Worm (Caenorhabditis elegans) whole organism, young adult: ENCODE measurements around the gene C05D9.9.

Source experiments
- C06A6.2 ChIP-seq: fragments of 200-800 bp; sonication (Bioruptor generic); conservative IDR thresholded peaks from 2 replicates; pipeline ENCODE4 v1.3.6; 2022; ENCODE audit warnings: missing genetic modification characterization, missing compliant biosample characterization
- F10E7.11 ChIP-seq: sonication (generic microtip); optimal IDR thresholded peaks from 2 replicates; lab custom pipeline; 2017; ENCODE audit warnings: mild to moderate bottlenecking, missing genetic modification characterization, moderate library complexity, missing compliant biosample characterization
- F33H1.4 ChIP-seq: fragments of 200-800 bp; sonication (Bioruptor generic); IDR thresholded peaks from 2 replicates; pipeline ENCODE4 v1.3.6; 2022; ENCODE audit warnings: missing genetic modification reagents, missing genetic modification characterization, missing compliant biosample characterization
- Y53G8AR.9 ChIP-seq: fragments of 200-800 bp; sonication (Bioruptor generic); conservative IDR thresholded peaks from 2 replicates; pipeline ENCODE4 v1.3.6; 2022; ENCODE audit warnings: missing genetic modification reagents, missing genetic modification characterization, missing compliant biosample characterization
- akir-1 ChIP-seq: fragments of 200-800 bp; sonication (Bioruptor generic); optimal IDR thresholded peaks from 2 replicates; lab custom pipeline; 2018; ENCODE audit warnings: mild to moderate bottlenecking, missing genetic modification characterization, moderate library complexity, missing compliant biosample characterization
- ama-1 ChIP-seq, 3 experiments: fragments of 150-350 bp in 1 of 3; sonication (generic microtip) in 2 of 3; optimal IDR thresholded peaks; 2 replicates each; lab custom pipeline; 2014 to 2018; ENCODE audit warnings: missing biosample characterization in 2 of 3, missing genetic modification characterization in 2 of 3, missing genetic modification reagents in 2 of 3
- aptf-3 ChIP-seq: fragments of 200-800 bp; sonication (Bioruptor generic); IDR thresholded peaks from 2 replicates; pipeline ENCODE4 v1.3.6; 2022; ENCODE audit warnings: missing genetic modification characterization, missing compliant biosample characterization
- atf-7 ChIP-seq: sonication (generic microtip); optimal IDR thresholded peaks from 2 replicates; lab custom pipeline; 2017; ENCODE audit warnings: mild to moderate bottlenecking, missing genetic modification characterization, missing compliant biosample characterization
- attf-3 ChIP-seq: fragments of 200-800 bp; sonication (Bioruptor generic); conservative IDR thresholded peaks from 2 replicates; pipeline ENCODE4 v1.3.6; 2022; ENCODE audit warnings: missing genetic modification reagents, missing genetic modification characterization, missing compliant biosample characterization
- attf-5 ChIP-seq: fragments of 200-800 bp; sonication (Bioruptor generic); optimal IDR thresholded peaks from 2 replicates; lab custom pipeline; 2018; ENCODE audit warnings: mild to moderate bottlenecking, missing genetic modification characterization, missing compliant biosample characterization
- ccch-3 ChIP-seq: fragments of 200-800 bp; sonication (Bioruptor generic); optimal IDR thresholded peaks from 2 replicates; lab custom pipeline; 2018; ENCODE audit warnings: mild to moderate bottlenecking, missing genetic modification characterization, missing compliant biosample characterization
- cebp-1 ChIP-seq, 2 experiments: fragments of 200-800 bp in 1 of 2; sonication (Bioruptor generic) in 1 of 2; sonication (generic microtip) in 1 of 2; IDR thresholded peaks in 1 of 2; optimal IDR thresholded peaks in 1 of 2; 2 replicates each; pipeline versions ENCODE4 v1.3.6 to Lab custom; 2017 to 2022; ENCODE audit warnings: missing compliant biosample characterization in 2 of 2, missing genetic modification characterization in 2 of 2, mild to moderate bottlenecking in 1 of 2, missing genetic modification reagents in 1 of 2, moderate library complexity in 1 of 2
- ceh-40 ChIP-seq: fragments of 200-800 bp; sonication (Bioruptor generic); IDR thresholded peaks from 2 replicates; pipeline ENCODE4 v1.3.6; 2022; ENCODE audit warnings: missing genetic modification characterization, missing compliant biosample characterization
- ceh-58 ChIP-seq: fragments of 200-800 bp; sonication (Bioruptor generic); IDR thresholded peaks from 2 replicates; pipeline ENCODE4 v1.3.6; 2022; ENCODE audit warnings: missing genetic modification characterization, missing compliant biosample characterization
- dpl-1 ChIP-seq: fragments of 150-350 bp; optimal IDR thresholded peaks from 2 replicates; lab custom pipeline; 2014; ENCODE audit warnings: missing biosample characterization, missing genetic modification reagents, missing genetic modification characterization
- efl-1 ChIP-seq: fragments of 150-350 bp; optimal IDR thresholded peaks from 2 replicates; lab custom pipeline; 2014; ENCODE audit warnings: missing biosample characterization, missing genetic modification reagents, missing genetic modification characterization
- egl-44 ChIP-seq: fragments of 200-800 bp; sonication (Bioruptor generic); IDR thresholded peaks from 2 replicates; pipeline ENCODE4 v1.3.6; 2022; ENCODE audit warnings: missing genetic modification reagents, missing genetic modification characterization, missing compliant biosample characterization
- egrh-3 ChIP-seq: fragments of 200-800 bp; sonication (Bioruptor generic); IDR thresholded peaks from 2 replicates; pipeline ENCODE4 v1.3.6; 2022; ENCODE audit warnings: missing genetic modification reagents, missing genetic modification characterization, missing compliant biosample characterization
- lir-1 ChIP-seq: fragments of 200-800 bp; sonication (Bioruptor generic); conservative IDR thresholded peaks from 2 replicates; pipeline ENCODE4 v1.3.6; 2022; ENCODE audit warnings: missing genetic modification reagents, missing genetic modification characterization, missing compliant biosample characterization
- madf-3 ChIP-seq: fragments of 200-800 bp; sonication (Bioruptor generic); IDR thresholded peaks from 2 replicates; pipeline ENCODE4 v1.3.6; 2022; ENCODE audit warnings: missing genetic modification reagents, missing genetic modification characterization, missing compliant biosample characterization
- mes-4 ChIP-seq: sonication (generic microtip); optimal IDR thresholded peaks from 2 replicates; lab custom pipeline; 2016; ENCODE audit warnings: missing genotype, missing genetic modification characterization, missing compliant biosample characterization
- nfya-2 ChIP-seq: fragments of 200-800 bp; sonication (Bioruptor generic); IDR thresholded peaks from 2 replicates; pipeline ENCODE4 v1.3.6; 2022; ENCODE audit warnings: missing genetic modification reagents, missing genetic modification characterization, missing compliant biosample characterization
- nhr-90 ChIP-seq: sonication (generic microtip); optimal IDR thresholded peaks from 2 replicates; lab custom pipeline; 2016; ENCODE audit warnings: missing genotype, mild to moderate bottlenecking, missing genetic modification characterization, missing compliant biosample characterization
- pbrm-1 ChIP-seq: fragments of 200-800 bp; sonication (Bioruptor generic); IDR thresholded peaks from 2 replicates; pipeline ENCODE4 v1.3.6; 2022; ENCODE audit warnings: missing genetic modification reagents, missing genetic modification characterization, missing compliant biosample characterization
- somi-1 ChIP-seq: fragments of 200-800 bp; sonication (Bioruptor generic); optimal IDR thresholded peaks from 2 replicates; lab custom pipeline; 2018; ENCODE audit warnings: mild to moderate bottlenecking, missing genetic modification characterization, missing compliant biosample characterization
- zfh-2 ChIP-seq: fragments of 200-800 bp; sonication (Bioruptor generic); conservative IDR thresholded peaks from 2 replicates; pipeline ENCODE4 v1.3.6; 2022; ENCODE audit warnings: missing genetic modification reagents, missing genetic modification characterization, missing compliant biosample characterization
- ztf-26 ChIP-seq: sonication (generic microtip); optimal IDR thresholded peaks from 2 replicates; lab custom pipeline; 2017; ENCODE audit warnings: missing genetic modification characterization, missing compliant biosample characterization
- ztf-6 ChIP-seq: fragments of 200-800 bp; sonication (Bioruptor generic); IDR thresholded peaks from 2 replicates; pipeline ENCODE4 v1.3.6; 2022; ENCODE audit warnings: missing genetic modification reagents, missing genetic modification characterization, missing compliant biosample characterization

Gene C05D9.9

DNA sequence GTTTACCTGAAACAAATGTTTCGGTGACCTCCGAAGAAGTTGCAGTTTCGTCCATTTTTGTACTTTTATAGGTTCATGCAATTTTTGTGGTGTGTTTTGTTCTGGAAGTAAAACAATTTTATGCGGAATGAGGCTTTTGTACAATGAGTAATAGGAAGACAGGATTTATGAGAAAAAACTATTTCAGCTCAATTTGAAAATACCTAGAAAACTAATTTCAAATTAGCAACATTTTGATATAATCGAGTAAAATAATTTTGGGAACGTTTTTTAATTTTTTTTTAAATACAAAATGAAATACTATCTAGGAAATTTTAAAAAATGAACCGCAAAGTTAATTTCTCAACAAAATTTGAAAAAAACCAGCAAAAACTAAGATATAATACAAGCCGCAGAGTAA lies 36.0 kb downstream of the C05D9.9 start, which contains the start of gene rei-2:
Gene rei-2 (minus strand): TSS at position 101 of the 400 bp plus-strand sequence.
- no peak for TF ChIP-seq nhr-90
- no peak for TF ChIP-seq ama-1 (optimal IDR thresholded peaks at IDR 0.05; lab: Kevin White, UChicago)
- no peak for TF ChIP-seq ama-1 (GFP tag; optimal IDR thresholded peaks at IDR 0.05; lab: Kevin White, UChicago)
- TF ChIP-seq attf-5: no peak
- TF ChIP-seq ccch-3 (GFP tag; lab: Kevin White, UChicago): no peak

DNA sequence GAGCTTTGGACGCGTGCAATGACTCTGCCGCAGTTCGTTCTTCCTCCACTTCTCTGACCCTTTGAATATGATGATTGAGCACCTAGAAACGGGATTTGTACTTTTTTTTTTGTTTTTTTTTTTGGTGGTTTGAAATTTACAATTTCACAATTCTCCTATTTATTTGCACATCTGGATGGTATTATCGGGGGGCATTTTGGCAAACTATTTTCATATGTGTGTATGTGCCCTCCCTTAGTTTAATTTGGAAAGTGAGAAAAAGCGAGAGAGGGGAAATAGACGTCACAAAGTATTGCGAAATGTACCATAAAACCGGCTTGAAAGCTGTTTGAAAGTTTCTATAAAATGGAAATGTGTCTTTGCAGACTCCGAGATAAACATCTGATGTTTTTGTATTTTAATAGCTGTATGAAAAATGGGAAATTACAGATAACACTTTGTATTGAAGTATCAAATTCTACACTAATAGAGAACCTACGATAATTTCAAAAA lies 37.6 kb downstream of the C05D9.9 start:
- TF ChIP-seq madf-3 (GFP tag; lab: Robert Waterston, UW): no peak
- TF ChIP-seq cebp-1 (GFP tag; IDR thresholded peaks at IDR 0.05; lab: Robert Waterston, UW): no peak
- peak; percentile 89 for TF ChIP-seq cebp-1 (tag; optimal IDR thresholded peaks at IDR 0.05; lab: Kevin White, UChicago)

DNA sequence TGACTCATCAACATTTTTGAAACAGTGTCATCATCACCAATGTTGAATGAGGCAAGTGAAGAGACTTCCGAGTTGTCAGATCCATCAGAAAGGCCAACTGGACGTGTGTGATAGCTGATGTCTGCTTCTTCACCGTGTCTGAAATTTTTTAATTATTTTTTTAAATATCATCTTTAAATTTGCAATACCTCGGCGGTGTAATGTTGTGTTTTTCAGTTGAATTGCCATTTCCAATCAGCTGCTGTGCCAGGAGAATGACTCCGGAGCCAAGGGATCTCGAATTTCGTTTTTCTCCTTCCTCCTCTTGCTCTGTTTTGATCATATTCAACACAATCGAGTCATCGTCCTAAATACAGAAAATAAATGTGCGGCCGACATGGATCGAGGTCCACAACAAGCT lies 39.0 kb downstream of the C05D9.9 start:
- TF ChIP-seq aptf-3 (no peak), mes-4 (tag; lab: Kevin White, UChicago) (no peak), nhr-90 (no peak), dpl-1 (no peak), akir-1 (no peak), pbrm-1 (no peak), somi-1 (no peak), F10E7.11 (tag; lab: Kevin White, UChicago) (no peak), atf-7 (tag; lab: Kevin White, UChicago) (no peak), ztf-26 (tag; lab: Kevin White, UChicago) (no peak), nfya-2 (GFP tag; lab: Robert Waterston, UW) (no peak), lir-1 (GFP tag; lab: Robert Waterston, UW) (no peak), egl-44 (GFP tag; lab: Robert Waterston, UW) (no peak), Y53G8AR.9 (GFP tag; lab: Robert Waterston, UW) (no peak), egrh-3 (GFP tag; lab: Robert Waterston, UW) (no peak), ceh-40 (GFP tag; lab: Robert Waterston, UW) (no peak)
- TF ChIP-seq, all 124 proteins: peak for 0

- TF ChIP-seq zfh-2 (GFP tag; lab: Robert Waterston, UW): peak; percentile 59
- no peak for TF ChIP-seq C06A6.2 (GFP tag; lab: Robert Waterston, UW)
- TF ChIP-seq, all 124 proteins: peak for 1
Measured at ce11 chrX:1081927-1082326, 42.1 kb downstream of the C05D9.9 start.

ce11 chrX:1080549-1080948 lies 43.5 kb downstream of the C05D9.9 start, which contains the start of gene pfn-3:
pfn-3 (minus strand) TSS chrX:1080649.
- no peak for TF ChIP-seq F33H1.4 (GFP tag; lab: Robert Waterston, UW)
- no peak for TF ChIP-seq ceh-58 (GFP tag; lab: Robert Waterston, UW)
- no peak for TF ChIP-seq efl-1 (GFP tag; lab: Kevin White, UChicago)
- TF ChIP-seq attf-3 (GFP tag; lab: Robert Waterston, UW): no peak
- no peak for TF ChIP-seq ztf-6 (GFP tag; lab: Robert Waterston, UW)
- TF ChIP-seq cebp-1 (GFP tag; IDR thresholded peaks at IDR 0.05; lab: Robert Waterston, UW): no peak
- TF ChIP-seq cebp-1 (tag; optimal IDR thresholded peaks at IDR 0.05; lab: Kevin White, UChicago): peak; percentile 41
- TF ChIP-seq, all 124 proteins: peak for 1
